Fruit fly (Drosophila melanogaster): Measurements from ENCODE around the gene ds.

ds gene

DNA sequence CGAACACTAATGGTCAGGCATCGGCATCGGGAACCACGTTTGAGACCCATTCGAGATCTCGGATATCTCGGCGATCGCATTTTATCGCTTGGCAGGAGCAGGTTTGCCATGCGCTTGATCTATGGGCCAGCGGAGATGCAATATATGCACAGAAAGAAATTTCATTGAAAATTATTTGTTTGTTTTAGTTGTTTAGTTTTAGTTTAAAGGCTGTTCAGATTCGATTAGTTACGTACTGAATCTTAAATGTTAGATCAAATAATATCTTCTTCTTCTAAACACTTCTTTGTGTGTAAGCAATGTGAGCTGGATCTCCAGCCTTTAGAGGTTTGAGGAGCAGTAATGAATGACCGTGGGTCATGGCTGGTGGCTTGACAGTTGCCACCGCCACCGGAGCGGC, 61.0 kb downstream of the ds start (continued):
- no peak for TF ChIP-seq pdm3 (GFP tag; optimal IDR thresholded peaks at IDR 0.05)
- TF ChIP-seq CG8119 (GFP tag; IDR thresholded peaks at IDR 0.05): peak; percentile 47; the same call in 1 of the 3 replicates
- TF ChIP-seq CG10669 (GFP tag; optimal IDR thresholded peaks at IDR 0.05): peak; percentile 42
- no peak for TF ChIP-seq Sox15 (GFP tag; optimal IDR thresholded peaks at IDR 0.05)
- no peak for TF ChIP-seq Sox102F (GFP tag; optimal IDR thresholded peaks at IDR 0.05)
- TF ChIP-seq acj6 (GFP tag; optimal IDR thresholded peaks at IDR 0.05): peak; percentile 17
- no peak for TF ChIP-seq CG1621 (tag; optimal IDR thresholded peaks at IDR 0.05)
- peak; percentile 11 for TF ChIP-seq OdsH (GFP tag; optimal IDR thresholded peaks at IDR 0.05)
- TF ChIP-seq CG6276 (GFP tag; optimal IDR thresholded peaks at IDR 0.05): peak; percentile 36
- TF ChIP-seq CG3032 (tag; optimal IDR thresholded peaks at IDR 0.05): peak; percentile 38
- no peak for TF ChIP-seq Hr38 (GFP tag; optimal IDR thresholded peaks at IDR 0.05)
- no peak for TF ChIP-seq Sox14 (GFP tag; optimal IDR thresholded peaks at IDR 0.05)
- no peak for TF ChIP-seq fd59A (GFP tag; optimal IDR thresholded peaks at IDR 0.05)
- peak; percentile 51 for TF ChIP-seq Hr4 (GFP tag; optimal IDR thresholded peaks at IDR 0.05)

DNA sequence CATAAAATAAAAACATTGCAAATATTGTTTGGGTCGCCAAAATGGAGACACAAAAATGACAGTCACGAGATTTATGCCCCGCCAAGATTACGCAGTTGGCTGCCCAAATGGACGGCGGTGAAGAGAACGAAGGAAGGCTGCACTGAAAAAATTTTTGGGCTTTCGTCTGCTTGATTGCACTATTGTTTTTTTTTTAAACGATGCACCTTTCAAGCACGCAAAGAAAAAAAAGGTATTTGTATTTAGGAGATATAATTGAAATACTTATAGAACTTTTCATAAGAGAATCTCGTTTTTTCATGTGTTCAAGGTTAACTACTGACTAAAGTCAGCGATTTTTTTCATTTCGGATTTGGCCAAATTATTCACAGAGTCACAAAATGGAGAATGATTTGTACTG, 63.9 kb downstream of the ds start:
- TF ChIP-seq Sox15 (GFP tag; optimal IDR thresholded peaks at IDR 0.05): peak; percentile 30
- no peak for TF ChIP-seq CG11294 (GFP tag; IDR thresholded peaks at IDR 0.05)
- peak; percentile 47 for TF ChIP-seq acj6 (GFP tag; optimal IDR thresholded peaks at IDR 0.05)
- TF ChIP-seq achi (GFP tag; optimal IDR thresholded peaks at IDR 0.05): peak; percentile 52
- no peak for TF ChIP-seq fkh (GFP tag; optimal IDR thresholded peaks at IDR 0.05)
- TF ChIP-seq fd85E (GFP tag; optimal IDR thresholded peaks at IDR 0.05): no peak
- no peak for TF ChIP-seq Blimp-1 (GFP tag; optimal IDR thresholded peaks at IDR 0.05)
- TF ChIP-seq CG6163 (GFP tag; IDR thresholded peaks at IDR 0.05): peak; percentile 49; the same call in 2 of the 3 replicates
- peak; percentile 81 for TF ChIP-seq Hr39 (GFP tag; optimal IDR thresholded peaks at IDR 0.05)
- peak; percentile 43 for TF ChIP-seq CG6792 (GFP tag; optimal IDR thresholded peaks at IDR 0.05)
- TF ChIP-seq Eip75B (GFP tag; optimal IDR thresholded peaks at IDR 0.05): peak; percentile 58
- peak; percentile 76 for TF ChIP-seq Smox (GFP tag; optimal IDR thresholded peaks at IDR 0.05)
- 0 out of 2 replicates have a peak, but pooled peaks have one; percentile 18 for TF ChIP-seq CG15336 (GFP tag; IDR thresholded peaks at IDR 0.05)
- peak; percentile 14 for TF ChIP-seq CG8632 (GFP tag; optimal IDR thresholded peaks at IDR 0.05)
- TF ChIP-seq Sox102F (GFP tag; optimal IDR thresholded peaks at IDR 0.05): peak; percentile 83
- TF ChIP-seq CG7368 (GFP tag; optimal IDR thresholded peaks at IDR 0.05): peak; percentile 14
- TF ChIP-seq Hr38 (GFP tag; optimal IDR thresholded peaks at IDR 0.05): no peak
- TF ChIP-seq CG1621 (tag; optimal IDR thresholded peaks at IDR 0.05): no peak
- TF ChIP-seq CG8119 (GFP tag; IDR thresholded peaks at IDR 0.05): no peak
- TF ChIP-seq CG3919 (GFP tag; optimal IDR thresholded peaks at IDR 0.05): peak; percentile 58
- TF ChIP-seq salr (GFP tag; optimal IDR thresholded peaks at IDR 0.05): no peak
- TF ChIP-seq svp (GFP tag): peak; percentile 89
- TF ChIP-seq spab (GFP tag; optimal IDR thresholded peaks at IDR 0.05): no peak
- peak; percentile 69 for TF ChIP-seq Ets21C (GFP tag; optimal IDR thresholded peaks at IDR 0.05)
- TF ChIP-seq esn (GFP tag; optimal IDR thresholded peaks at IDR 0.05): peak; percentile 85
- no peak for TF ChIP-seq CG8319 (GFP tag; optimal IDR thresholded peaks at IDR 0.05)
- peak; percentile 25; the same call in 1 of the 3 replicates for TF ChIP-seq eg (GFP tag; IDR thresholded peaks at IDR 0.05)
- TF ChIP-seq Sox14 (GFP tag; optimal IDR thresholded peaks at IDR 0.05): peak; percentile 44
- peak; percentile 54 for TF ChIP-seq OdsH (GFP tag; optimal IDR thresholded peaks at IDR 0.05)
- no peak for TF ChIP-seq CG6854 (GFP tag; optimal IDR thresholded peaks at IDR 0.05)
- peak; percentile 74 for TF ChIP-seq vri (GFP tag; optimal IDR thresholded peaks at IDR 0.05)
- TF ChIP-seq Eip78C (GFP tag): peak; percentile 81
- no peak for TF ChIP-seq CG6808 (GFP tag; optimal IDR thresholded peaks at IDR 0.05)
- TF ChIP-seq CG34406 (GFP tag; optimal IDR thresholded peaks at IDR 0.05): peak; percentile 33
- no peak for TF ChIP-seq net (GFP tag; optimal IDR thresholded peaks at IDR 0.05)
- TF ChIP-seq lz (GFP tag; optimal IDR thresholded peaks at IDR 0.05): peak; percentile 73
- TF ChIP-seq cyc (GFP tag; optimal IDR thresholded peaks at IDR 0.05): peak; percentile 74
- no peak for TF ChIP-seq CG4318 (GFP tag; optimal IDR thresholded peaks at IDR 0.05)
- TF ChIP-seq Gug (GFP tag; IDR thresholded peaks at IDR 0.05): no peak
- TF ChIP-seq ss (GFP tag; optimal IDR thresholded peaks at IDR 0.05): no peak
- TF ChIP-seq CG10669 (GFP tag; optimal IDR thresholded peaks at IDR 0.05): peak; percentile 9
- no peak for TF ChIP-seq Hr4 (GFP tag; optimal IDR thresholded peaks at IDR 0.05)
- no peak for TF ChIP-seq Lpt (GFP tag; optimal IDR thresholded peaks at IDR 0.05)
- peak; percentile 25 for TF ChIP-seq CG32006 (GFP tag; optimal IDR thresholded peaks at IDR 0.05)
- peak; percentile 83 for TF ChIP-seq Met (GFP tag; optimal IDR thresholded peaks at IDR 0.05)
- no peak for TF ChIP-seq fd59A (GFP tag; optimal IDR thresholded peaks at IDR 0.05)
